Fruit fly (Drosophila melanogaster) whole organism, embryonic: Measurements from ENCODE around the gene msd1.

Source experiments
- B-H2 ChIP-seq: fragments of 200-800 bp; sonication (Bioruptor generic); optimal IDR thresholded peaks from 2 replicates; lab custom pipeline; 2018; ENCODE audit warnings: missing biosample characterization, mild to moderate bottlenecking, missing genetic modification characterization
- CG10147 ChIP-seq: fragments of 200-800 bp; sonication (Bioruptor generic); optimal IDR thresholded peaks from 2 replicates; lab custom pipeline; 2019; ENCODE audit warnings: missing biosample characterization, mild to moderate bottlenecking, missing genetic modification characterization, moderate library complexity
- CG10431 ChIP-seq: fragments of 200-800 bp; sonication (Bioruptor generic); optimal IDR thresholded peaks from 3 replicates; lab custom pipeline; 2018; ENCODE audit warnings: missing biosample characterization, mild to moderate bottlenecking, missing genetic modification characterization
- CG11504 ChIP-seq: fragments of 200-800 bp; sonication (Bioruptor generic); optimal IDR thresholded peaks from 3 replicates; lab custom pipeline; 2019; ENCODE audit warnings: missing biosample characterization, mild to moderate bottlenecking, missing genetic modification characterization, moderate library complexity
- CG12155 ChIP-seq: fragments of 200-800 bp; sonication (Bioruptor generic); optimal IDR thresholded peaks from 3 replicates; lab custom pipeline; 2016; ENCODE audit warnings: missing biosample characterization, missing genetic modification characterization
- CG14710 ChIP-seq: fragments of 200-800 bp; sonication (Bioruptor generic); optimal IDR thresholded peaks from 3 replicates; lab custom pipeline; 2019; ENCODE audit warnings: missing biosample characterization, mild to moderate bottlenecking, missing genetic modification characterization, moderate library complexity
- CG15011 ChIP-seq: fragments of 200-800 bp; sonication (Bioruptor generic); optimal IDR thresholded peaks from 3 replicates; lab custom pipeline; 2018; ENCODE audit warnings: missing biosample characterization, mild to moderate bottlenecking, missing genetic modification characterization
- CG15696 ChIP-seq: fragments of 200-800 bp; sonication (Bioruptor generic); optimal IDR thresholded peaks from 2 replicates; lab custom pipeline; 2019; ENCODE audit warnings: missing biosample characterization, mild to moderate bottlenecking, missing genetic modification characterization, moderate library complexity
- CG16813 ChIP-seq: fragments of 200-800 bp; sonication (Bioruptor generic); IDR thresholded peaks from 3 replicates; pipeline ENCODE4 v1.3.6; 2022; ENCODE audit warnings: missing biosample characterization, missing genetic modification characterization; ENCODE audit not compliant: partially characterized antibody
- CG18476 ChIP-seq: fragments of 200-800 bp; sonication (Bioruptor generic); optimal IDR thresholded peaks from 2 replicates; lab custom pipeline; 2016; ENCODE audit warnings: missing biosample characterization, mild to moderate bottlenecking, missing genetic modification characterization
- CG18764 ChIP-seq: fragments of 200-800 bp; sonication (Bioruptor generic); optimal IDR thresholded peaks from 3 replicates; lab custom pipeline; 2016; ENCODE audit warnings: missing biosample characterization, missing genetic modification characterization
- CG2199 ChIP-seq: fragments of 200-800 bp; sonication (Bioruptor generic); IDR thresholded peaks from 3 replicates; pipeline ENCODE4 v1.3.6; 2022; ENCODE audit warnings: missing biosample characterization, missing genetic modification characterization
- CG3163 ChIP-seq: fragments of 200-800 bp; sonication (Bioruptor generic); optimal IDR thresholded peaks from 3 replicates; lab custom pipeline; 2016; ENCODE audit warnings: missing biosample characterization, missing genetic modification characterization
- CG32532 ChIP-seq: fragments of 200-800 bp; sonication (Bioruptor generic); IDR thresholded peaks from 2 replicates; pipeline ENCODE4 v1.3.6; 2022; ENCODE audit warnings: missing biosample characterization, missing genetic modification characterization
- CG3838 ChIP-seq: fragments of 200-800 bp; sonication (Bioruptor generic); optimal IDR thresholded peaks from 3 replicates; lab custom pipeline; 2016; ENCODE audit warnings: missing biosample characterization, missing genetic modification characterization
- CG5245 ChIP-seq: fragments of 200-800 bp; sonication (Bioruptor generic); optimal IDR thresholded peaks from 3 replicates; lab custom pipeline; 2016; ENCODE audit warnings: missing biosample characterization, missing genetic modification characterization
- CG6175 ChIP-seq: fragments of 200-800 bp; sonication (Bioruptor generic); IDR thresholded peaks from 3 replicates; pipeline ENCODE4 v1.3.6; 2022; ENCODE audit warnings: missing biosample characterization, missing genetic modification characterization
- CG7556 ChIP-seq: fragments of 200-800 bp; sonication (Bioruptor generic); optimal IDR thresholded peaks from 2 replicates; lab custom pipeline; 2017; ENCODE audit warnings: missing biosample characterization, mild to moderate bottlenecking, missing genetic modification characterization
- CG8765 ChIP-seq: fragments of 200-800 bp; sonication (Bioruptor generic); IDR thresholded peaks from 2 replicates; pipeline ENCODE4 v1.3.6; 2022; ENCODE audit warnings: missing biosample characterization, missing genetic modification characterization
- Dll ChIP-seq: fragments of 200-800 bp; sonication (Bioruptor generic); IDR thresholded peaks from 4 replicates; pipeline ENCODE4 v1.3.6; 2022; ENCODE audit warnings: missing biosample characterization, missing genetic modification characterization; ENCODE audit not compliant: partially characterized antibody
- Dref ChIP-seq: fragments of 200-800 bp; sonication (Bioruptor generic); IDR thresholded peaks from 2 replicates; pipeline ENCODE4 v1.3.6; 2022; ENCODE audit warnings: missing biosample characterization, missing genetic modification characterization
- E2f1 ChIP-seq: fragments of 200-800 bp; sonication (Bioruptor generic); IDR thresholded peaks from 2 replicates; pipeline ENCODE4 v1.3.6; 2022; ENCODE audit warnings: missing biosample characterization, missing genetic modification characterization
- H2.0 ChIP-seq: fragments of 200-800 bp; sonication (Bioruptor generic); IDR thresholded peaks from 2 replicates; pipeline ENCODE4 v1.3.6; 2022; ENCODE audit warnings: missing biosample characterization, missing genetic modification characterization
- HLH3B ChIP-seq: fragments of 200-800 bp; sonication (Bioruptor generic); IDR thresholded peaks from 2 replicates; pipeline ENCODE4 v1.3.6; 2022; ENCODE audit warnings: missing biosample characterization, missing genetic modification characterization
- Hr39 ChIP-seq: fragments of >200 bp; optimal IDR thresholded peaks from 2 replicates; lab custom pipeline; 2017
- Jarid2 ChIP-seq: fragments of 200-800 bp; sonication (Bioruptor generic); optimal IDR thresholded peaks from 3 replicates; lab custom pipeline; 2017; ENCODE audit warnings: mild to moderate bottlenecking, missing biosample characterization, missing genetic modification reagents, missing genetic modification characterization
- MTF-1 ChIP-seq: fragments of 200-800 bp; sonication (Bioruptor generic); optimal IDR thresholded peaks from 2 replicates; lab custom pipeline; 2018; ENCODE audit warnings: missing biosample characterization, mild to moderate bottlenecking, missing genetic modification characterization, borderline replicate concordance
- NK7.1 ChIP-seq: fragments of 200-800 bp; sonication (Bioruptor generic); optimal IDR thresholded peaks from 3 replicates; lab custom pipeline; 2016; ENCODE audit warnings: missing biosample characterization, missing genetic modification characterization
- Nf-YA ChIP-seq: fragments of 200-800 bp; sonication (Bioruptor generic); IDR thresholded peaks from 2 replicates; pipeline ENCODE4 v1.3.6; 2022; ENCODE audit warnings: missing biosample characterization, missing genetic modification characterization
- Six4 ChIP-seq: fragments of 200-800 bp; sonication (Bioruptor generic); optimal IDR thresholded peaks from 2 replicates; lab custom pipeline; 2016; ENCODE audit warnings: missing biosample characterization, missing genetic modification characterization
- Tbp ChIP-seq: fragments of >200 bp; optimal IDR thresholded peaks from 2 replicates; lab custom pipeline; 2018; ENCODE audit warnings: missing biosample characterization, missing genetic modification characterization
- Trl ChIP-seq, 3 experiments: fragments of >200 bp in 2 of 3; fragments of 200-800 bp in 1 of 3; sonication (Bioruptor generic) in 1 of 3; optimal IDR thresholded peaks; 2 replicates in 1 of 3; 3 replicates in 2 of 3; lab custom pipeline; 2016 to 2017; ENCODE audit warnings: missing biosample characterization in 1 of 3, missing genetic modification characterization in 1 of 3
- Usf ChIP-seq: fragments of 200-800 bp; sonication (Bioruptor generic); optimal IDR thresholded peaks from 2 replicates; lab custom pipeline; 2017; ENCODE audit warnings: missing genotype, missing biosample characterization, missing genetic modification characterization
- ato ChIP-seq: fragments of 200-800 bp; sonication (Bioruptor generic); IDR thresholded peaks from 2 replicates; pipeline ENCODE4 v1.3.6; 2022; ENCODE audit warnings: missing biosample characterization, missing genetic modification characterization; ENCODE audit not compliant: partially characterized antibody
- az2 ChIP-seq: fragments of 200-800 bp; sonication (Bioruptor generic); optimal IDR thresholded peaks from 3 replicates; lab custom pipeline; 2016; ENCODE audit warnings: missing biosample characterization, missing genetic modification characterization
- bab2 ChIP-seq: fragments of 200-800 bp; sonication (Bioruptor generic); optimal IDR thresholded peaks from 2 replicates; lab custom pipeline; 2016; ENCODE audit warnings: missing biosample characterization, missing genetic modification characterization
- bcd ChIP-seq: fragments of 200-800 bp; sonication (Bioruptor generic); optimal IDR thresholded peaks from 2 replicates; lab custom pipeline; 2017; ENCODE audit warnings: missing biosample characterization, mild to moderate bottlenecking, missing genetic modification characterization
- cg ChIP-seq: fragments of 200-800 bp; sonication (Bioruptor generic); optimal IDR thresholded peaks from 3 replicates; lab custom pipeline; 2019; ENCODE audit warnings: missing biosample characterization, mild to moderate bottlenecking, missing genetic modification characterization, moderate library complexity
- disco-r ChIP-seq: fragments of 200-800 bp; sonication (Bioruptor generic); optimal IDR thresholded peaks from 2 replicates; lab custom pipeline; 2016; ENCODE audit warnings: missing biosample characterization, missing genetic modification characterization
- fd3F ChIP-seq: fragments of 200-800 bp; sonication (Bioruptor generic); optimal IDR thresholded peaks from 2 replicates; lab custom pipeline; 2018; ENCODE audit warnings: missing biosample characterization, mild to moderate bottlenecking, missing genetic modification characterization, moderate library complexity
- gcm2 ChIP-seq: fragments of 200-800 bp; sonication (Bioruptor generic); optimal IDR thresholded peaks from 2 replicates; lab custom pipeline; 2016; ENCODE audit warnings: missing biosample characterization, missing genetic modification characterization
- gem ChIP-seq: fragments of 200-800 bp; sonication (Bioruptor generic); optimal IDR thresholded peaks from 2 replicates; lab custom pipeline; 2019; ENCODE audit warnings: missing biosample characterization, mild to moderate bottlenecking, missing genetic modification characterization, moderate library complexity
- inv ChIP-seq: fragments of 200-800 bp; sonication (Bioruptor generic); IDR thresholded peaks from 2 replicates; pipeline ENCODE4 v1.3.6; 2022; ENCODE audit warnings: missing biosample characterization, missing genetic modification characterization; ENCODE audit not compliant: partially characterized antibody
- lmd ChIP-seq: fragments of 200-800 bp; sonication (Bioruptor generic); IDR thresholded peaks from 2 replicates; pipeline ENCODE4 v1.3.6; 2022; ENCODE audit warnings: missing biosample characterization, missing genetic modification characterization
- mam ChIP-seq: fragments of 200-800 bp; sonication (Bioruptor generic); optimal IDR thresholded peaks from 3 replicates; lab custom pipeline; 2016; ENCODE audit warnings: missing biosample characterization, missing genetic modification characterization
- org-1 ChIP-seq: fragments of 200-800 bp; sonication (Bioruptor generic); optimal IDR thresholded peaks from 2 replicates; lab custom pipeline; 2017; ENCODE audit warnings: missing biosample characterization, missing genetic modification characterization
- phol ChIP-seq: fragments of 200-800 bp; sonication (Bioruptor generic); optimal IDR thresholded peaks from 3 replicates; lab custom pipeline; 2018; ENCODE audit warnings: missing biosample characterization, mild to moderate bottlenecking, missing genetic modification characterization, moderate library complexity
- sisA ChIP-seq: fragments of 200-800 bp; sonication (Bioruptor generic); IDR thresholded peaks from 2 replicates; pipeline ENCODE4 v1.3.6; 2022; ENCODE audit warnings: missing biosample characterization, missing genetic modification characterization
- stc ChIP-seq: fragments of 200-800 bp; sonication (Bioruptor generic); IDR thresholded peaks from 2 replicates; pipeline ENCODE4 v1.3.6; 2022; ENCODE audit warnings: missing biosample characterization, missing genetic modification characterization
- zfh1 ChIP-seq: fragments of 200-800 bp; sonication (Bioruptor generic); IDR thresholded peaks from 3 replicates; pipeline ENCODE4 v1.3.6; 2022; ENCODE audit warnings: missing biosample characterization, missing genetic modification characterization

msd1 gene

DNA sequence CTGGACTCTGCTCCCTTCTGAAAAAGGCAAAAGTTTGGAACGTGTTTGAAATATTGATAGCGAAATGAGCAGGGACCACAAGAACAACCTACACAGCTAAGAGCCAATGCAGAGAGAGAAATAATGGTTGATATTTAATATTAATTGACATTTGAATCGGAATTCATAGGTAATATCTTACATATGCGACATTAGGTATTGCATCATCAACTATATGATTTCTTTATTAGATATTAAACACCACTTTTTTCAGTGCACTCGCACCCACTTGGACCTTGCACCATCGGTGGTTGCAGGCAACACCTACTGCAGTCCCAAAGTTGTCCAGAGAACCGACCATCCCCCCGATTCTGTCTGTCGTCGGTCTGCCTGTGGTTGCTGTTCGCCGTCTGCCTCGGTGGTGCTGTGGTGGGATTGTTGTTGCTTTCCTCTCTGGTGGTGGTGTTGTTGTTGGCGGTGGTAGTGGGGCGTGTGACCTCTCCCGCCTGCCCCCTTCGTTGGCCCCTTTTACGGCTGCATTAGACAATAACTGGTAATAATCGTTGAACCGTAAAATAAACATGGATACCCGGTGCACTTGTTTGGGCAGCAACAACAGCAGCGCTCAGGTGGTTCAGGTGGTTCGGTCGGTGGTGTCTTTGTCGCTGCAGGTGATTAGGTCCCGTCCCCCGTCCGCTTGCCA is 47.5 kb downstream of the msd1 start (continued):
- TF ChIP-seq org-1 (GFP tag; lab: Kevin White, UChicago) (peak; percentile 40), CG5245 (no peak), NK7.1 (GFP tag; lab: Kevin White, UChicago) (peak; percentile 24), cg (GFP tag; lab: Kevin White, UChicago) (no peak), ato (GFP tag; lab: Robert Waterston, UW) (no peak), CG15696 (tag; lab: Kevin White, UChicago) (peak; percentile 40), Dll (GFP tag; lab: Robert Waterston, UW) (no peak), E2f1 (GFP tag; lab: Robert Waterston, UW) (peak; percentile 50; the same call in 1 of the 2 replicates), CG11504 (tag; lab: Kevin White, UChicago) (peak; percentile 60), disco-r (GFP tag; lab: Kevin White, UChicago) (no peak), CG2199 (GFP tag; lab: Robert Waterston, UW) (peak; percentile 91), zfh1 (GFP tag; lab: Robert Waterston, UW) (peak; percentile 82), CG3163 (GFP tag; lab: Kevin White, UChicago) (no peak), CG12155 (no peak), CG3838 (GFP tag; lab: Kevin White, UChicago) (peak; percentile 5), lmd (GFP tag; lab: Robert Waterston, UW) (peak; percentile 63), mam (GFP tag; lab: Kevin White, UChicago) (peak; percentile 7), CG8765 (GFP tag; lab: Robert Waterston, UW) (peak; percentile 39; the same call in 1 of the 2 replicates), gcm2 (GFP tag; lab: Kevin White, UChicago) (no peak), H2.0 (GFP tag; lab: Robert Waterston, UW) (peak; percentile 43; the same call in 1 of the 2 replicates), Usf (GFP tag; lab: Kevin White, UChicago) (peak; percentile 12), CG18764 (GFP tag; lab: Kevin White, UChicago) (no peak), CG10147 (GFP tag; lab: Kevin White, UChicago) (no peak), CG10431 (GFP tag; lab: Kevin White, UChicago) (no peak), stc (GFP tag; lab: Robert Waterston, UW) (peak; percentile 65; the same call in 1 of the 2 replicates), CG32532 (peak; percentile 40), Hr39 (no peak), CG6175 (GFP tag; lab: Robert Waterston, UW) (peak; percentile 16; the same call in 1 of the 3 replicates), HLH3B (peak; percentile 53), az2 (GFP tag; lab: Kevin White, UChicago) (peak; percentile 25), Six4 (GFP tag; lab: Kevin White, UChicago) (peak; percentile 31), sisA (GFP tag; lab: Robert Waterston, UW) (peak; percentile 72), inv (GFP tag; lab: Robert Waterston, UW) (no peak), Dref (GFP tag; lab: Robert Waterston, UW) (0 out of 2 replicates have a peak, but pooled peaks have one; percentile 8), Nf-YA (0 out of 2 replicates have a peak, but pooled peaks have one; percentile 5), phol (tag; lab: Kevin White, UChicago) (peak; percentile 66), CG15011 (GFP tag; lab: Kevin White, UChicago) (no peak), bcd (peak; percentile 60), B-H2 (GFP tag; lab: Kevin White, UChicago) (no peak), fd3F (GFP tag; lab: Kevin White, UChicago) (peak; percentile 3), MTF-1 (GFP tag; lab: Kevin White, UChicago) (no peak), CG7556 (GFP tag; lab: Kevin White, UChicago) (peak; percentile 68), bab2 (GFP tag; lab: Kevin White, UChicago) (peak; percentile 67), CG16813 (GFP tag; lab: Robert Waterston, UW) (no peak), Jarid2 (GFP tag; lab: Kevin White, UChicago) (peak; percentile 22), CG18476 (GFP tag; lab: Kevin White, UChicago) (peak; percentile 29), Tbp (GFP tag; lab: Kevin White, UChicago) (no peak), gem (tag; lab: Kevin White, UChicago) (peak; percentile 81), Trl (optimal IDR thresholded peaks at IDR 0.05; lab: Kevin White, UChicago) (no peak), Trl (GFP tag; optimal IDR thresholded peaks at IDR 0.05; lab: Kevin White, UChicago) (no peak), CG14710 (tag; lab: Kevin White, UChicago) (peak; percentile 64)
